Worm (Caenorhabditis elegans): Measurements from ENCODE around the gene inx-9.
A peak's percentile ranks its signal among the peaks of the same experiment; 100 is the strongest.

ce11 chrIV:11692071-11692673, 16.0 kb downstream of the inx-9 start:
- TF ChIP-seq unc-55 (GFP tag; optimal IDR thresholded peaks at IDR 0.05) (no peak), nhr-11 (tag; optimal IDR thresholded peaks at IDR 0.05) (no peak), unc-39 (tag; optimal IDR thresholded peaks at IDR 0.05) (no peak), lsy-2 (tag; optimal IDR thresholded peaks at IDR 0.05) (peak; percentile 41 to 73), fos-1 (tag; optimal IDR thresholded peaks at IDR 0.05) (peak; percentile 87), snpc-4 (tag; optimal IDR thresholded peaks at IDR 0.05) (peak; percentile 25), ceh-82 (tag; optimal IDR thresholded peaks at IDR 0.05) (no peak), skn-1 (tag; optimal IDR thresholded peaks at IDR 0.05) (no peak), zag-1 (tag; optimal IDR thresholded peaks at IDR 0.05) (no peak), unc-62 (GFP tag; optimal IDR thresholded peaks at IDR 0.05) (no peak), peb-1 (tag; optimal IDR thresholded peaks at IDR 0.05) (no peak), nhr-6 (tag; optimal IDR thresholded peaks at IDR 0.05) (peak; percentile 15), nhr-77 (tag; optimal IDR thresholded peaks at IDR 0.05) (no peak)

Measured in whole organism, L2 larva.